Fruit fly (Drosophila melanogaster) whole organism, embryonic: ENCODE data around the gene APP-BP1.

Experiments
- B-H1 ChIP-seq: fragments of 200-800 bp; sonication (Bioruptor generic); IDR thresholded peaks from 3 replicates; pipeline ENCODE4 v1.3.6; 2022; ENCODE audit warnings: missing biosample characterization, missing genetic modification characterization
- CG10366 ChIP-seq: fragments of 200-800 bp; sonication (Bioruptor generic); IDR thresholded peaks from 2 replicates; pipeline ENCODE4 v1.3.6; 2022; ENCODE audit warnings: missing biosample characterization, missing genetic modification characterization
- CG11247 ChIP-seq: fragments of 200-800 bp; sonication (Bioruptor generic); IDR thresholded peaks from 2 replicates; pipeline ENCODE4 v1.3.6; 2022; ENCODE audit warnings: missing biosample characterization, missing genetic modification characterization
- CG12104 ChIP-seq: fragments of 200-800 bp; sonication (Bioruptor generic); optimal IDR thresholded peaks from 3 replicates; lab custom pipeline; 2016; ENCODE audit warnings: missing biosample characterization, missing genetic modification characterization
- CG14667 ChIP-seq: fragments of 200-800 bp; sonication (Bioruptor generic); IDR thresholded peaks from 2 replicates; pipeline ENCODE4 v1.3.6; 2022; ENCODE audit warnings: missing biosample characterization, missing genetic modification characterization
- CG16813 ChIP-seq: fragments of 200-800 bp; sonication (Bioruptor generic); IDR thresholded peaks from 3 replicates; pipeline ENCODE4 v1.3.6; 2022; ENCODE audit warnings: missing biosample characterization, missing genetic modification characterization; ENCODE audit not compliant: partially characterized antibody
- CG17568 ChIP-seq: fragments of 200-800 bp; sonication (Bioruptor generic); optimal IDR thresholded peaks from 2 replicates; lab custom pipeline; 2018; ENCODE audit warnings: missing biosample characterization, mild to moderate bottlenecking, missing genetic modification characterization, moderate library complexity
- CG17612 ChIP-seq: fragments of 200-800 bp; sonication (Bioruptor generic); IDR thresholded peaks from 2 replicates; pipeline ENCODE4 v1.3.6; 2022; ENCODE audit warnings: missing biosample characterization, missing genetic modification characterization
- CG17802 ChIP-seq: fragments of 200-800 bp; sonication (Bioruptor generic); optimal IDR thresholded peaks from 2 replicates; lab custom pipeline; 2018; ENCODE audit warnings: missing biosample characterization, mild to moderate bottlenecking, missing genetic modification characterization, moderate library complexity
- CG17829 ChIP-seq: fragments of 200-800 bp; optimal IDR thresholded peaks from 2 replicates; lab custom pipeline; 2019; ENCODE audit warnings: missing biosample characterization, mild to moderate bottlenecking, missing genetic modification characterization, moderate library complexity
- CG2199 ChIP-seq: fragments of 200-800 bp; sonication (Bioruptor generic); IDR thresholded peaks from 3 replicates; pipeline ENCODE4 v1.3.6; 2022; ENCODE audit warnings: missing biosample characterization, missing genetic modification characterization
- CG3726 ChIP-seq: fragments of 200-800 bp; sonication (Bioruptor generic); IDR thresholded peaks from 3 replicates; pipeline ENCODE4, ENCODE4 v1.3.6; 2022; ENCODE audit warnings: missing biosample characterization, missing genetic modification characterization
- CG7839 ChIP-seq: fragments of 200-800 bp; sonication (Bioruptor generic); optimal IDR thresholded peaks from 3 replicates; lab custom pipeline; 2018; ENCODE audit warnings: missing biosample characterization, mild to moderate bottlenecking, missing genetic modification characterization, moderate library complexity
- CG9817 ChIP-seq: fragments of 200-800 bp; sonication (Bioruptor generic); optimal IDR thresholded peaks from 2 replicates; lab custom pipeline; 2018; ENCODE audit warnings: missing biosample characterization, mild to moderate bottlenecking, missing genetic modification characterization, moderate library complexity
- CTCF ChIP-seq: fragments of 200-800 bp; sonication (Bioruptor generic); optimal IDR thresholded peaks from 2 replicates; lab custom pipeline; 2017; ENCODE audit warnings: missing biosample characterization, mild to moderate bottlenecking, missing genetic modification characterization, moderate library complexity
- CkIIα-i1 ChIP-seq: fragments of 200-800 bp; sonication (Bioruptor generic); IDR thresholded peaks from 2 replicates; pipeline ENCODE4 v1.3.6; 2022; ENCODE audit warnings: missing biosample characterization, missing genetic modification characterization
- Dll ChIP-seq: fragments of 200-800 bp; sonication (Bioruptor generic); IDR thresholded peaks from 4 replicates; pipeline ENCODE4 v1.3.6; 2022; ENCODE audit warnings: missing biosample characterization, missing genetic modification characterization; ENCODE audit not compliant: partially characterized antibody
- E2f1 ChIP-seq: fragments of 200-800 bp; sonication (Bioruptor generic); IDR thresholded peaks from 2 replicates; pipeline ENCODE4 v1.3.6; 2022; ENCODE audit warnings: missing biosample characterization, missing genetic modification characterization
- GATAe ChIP-seq: fragments of 200-800 bp; sonication (Bioruptor generic); conservative IDR thresholded peaks from 2 replicates; pipeline ENCODE4 v1.3.6; 2022; ENCODE audit warnings: missing biosample characterization, missing genetic modification characterization
- Gug ChIP-seq: fragments of 200-800 bp; sonication (Bioruptor generic); IDR thresholded peaks from 4 replicates; pipeline ENCODE4 v1.3.6; 2022; ENCODE audit warnings: missing biosample characterization, missing genetic modification characterization
- Hr3 ChIP-seq: fragments of 200-800 bp; sonication (Bioruptor generic); optimal IDR thresholded peaks from 3 replicates; lab custom pipeline; 2016; ENCODE audit warnings: missing biosample characterization, missing genetic modification characterization
- MBD-R2 ChIP-seq: fragments of 200-800 bp; sonication (Bioruptor generic); IDR thresholded peaks from 2 replicates; pipeline ENCODE4 v1.3.6; 2022; ENCODE audit warnings: missing biosample characterization, missing genetic modification characterization
- MESR4 ChIP-seq: fragments of 200-800 bp; sonication (Bioruptor generic); optimal IDR thresholded peaks from 2 replicates; lab custom pipeline; 2018; ENCODE audit warnings: missing biosample characterization, mild to moderate bottlenecking, missing genetic modification characterization, moderate library complexity
- Mad ChIP-seq: fragments of 200-800 bp; sonication (Bioruptor generic); optimal IDR thresholded peaks from 2 replicates; lab custom pipeline; 2016; ENCODE audit warnings: missing biosample characterization, missing genetic modification characterization
- Mes4 ChIP-seq: fragments of 200-800 bp; sonication (Bioruptor generic); optimal IDR thresholded peaks from 2 replicates; lab custom pipeline; 2016; ENCODE audit warnings: missing biosample characterization, missing genetic modification characterization
- Rfx ChIP-seq: fragments of 200-800 bp; sonication (Bioruptor generic); IDR thresholded peaks from 2 replicates; pipeline ENCODE4 v1.3.6; 2022; ENCODE audit warnings: missing biosample characterization, missing genetic modification characterization
- Six4 ChIP-seq: fragments of 200-800 bp; sonication (Bioruptor generic); optimal IDR thresholded peaks from 2 replicates; lab custom pipeline; 2016; ENCODE audit warnings: missing biosample characterization, missing genetic modification characterization
- Sry-δ ChIP-seq: fragments of 200-800 bp; sonication (Bioruptor generic); optimal IDR thresholded peaks from 2 replicates; lab custom pipeline; 2016; ENCODE audit warnings: missing biosample characterization, missing genetic modification characterization
- Trl ChIP-seq, 3 experiments: fragments of >200 bp in 2 of 3; fragments of 200-800 bp in 1 of 3; sonication (Bioruptor generic) in 1 of 3; optimal IDR thresholded peaks; 2 replicates in 1 of 3; 3 replicates in 2 of 3; lab custom pipeline; 2016 to 2017; ENCODE audit warnings: missing biosample characterization in 1 of 3, missing genetic modification characterization in 1 of 3
- Usf ChIP-seq: fragments of 200-800 bp; sonication (Bioruptor generic); optimal IDR thresholded peaks from 2 replicates; lab custom pipeline; 2017; ENCODE audit warnings: missing genotype, missing biosample characterization, missing genetic modification characterization
- bbx ChIP-seq: fragments of 200-800 bp; sonication (Bioruptor generic); IDR thresholded peaks from 2 replicates; pipeline ENCODE4 v1.3.6; 2022; ENCODE audit warnings: missing biosample characterization, missing genetic modification characterization; ENCODE audit not compliant: partially characterized antibody
- chinmo ChIP-seq: fragments of 200-800 bp; sonication (Bioruptor generic); IDR thresholded peaks from 4 replicates; pipeline ENCODE4 v1.3.6; 2022; ENCODE audit warnings: missing biosample characterization, missing genetic modification characterization; ENCODE audit not compliant: partially characterized antibody
- cwo ChIP-seq: fragments of 200-800 bp; sonication (Bioruptor generic); optimal IDR thresholded peaks from 3 replicates; lab custom pipeline; 2017; ENCODE audit warnings: missing biosample characterization, missing genetic modification characterization, mild to moderate bottlenecking, moderate library complexity, missing genetic modification reagents
- dpn ChIP-seq, 2 experiments: fragments of 200-800 bp; sonication (Bioruptor generic); optimal IDR thresholded peaks; 3 replicates each; lab custom pipeline; 2016; ENCODE audit warnings: missing biosample characterization in 2 of 2, missing genetic modification characterization in 2 of 2
- ham ChIP-seq: fragments of 200-800 bp; sonication (Bioruptor generic); IDR thresholded peaks from 2 replicates; pipeline ENCODE4 v1.3.6; 2022; ENCODE audit warnings: missing biosample characterization, missing genetic modification characterization
- jigr1 ChIP-seq: fragments of 200-800 bp; sonication (Bioruptor generic); IDR thresholded peaks from 3 replicates; pipeline ENCODE4 v1.3.6; 2022; ENCODE audit warnings: missing biosample characterization, missing genetic modification characterization
- kah ChIP-seq: fragments of 200-800 bp; sonication (Bioruptor generic); optimal IDR thresholded peaks from 2 replicates; lab custom pipeline; 2018; ENCODE audit warnings: missing biosample characterization, mild to moderate bottlenecking, missing genetic modification characterization
- onecut ChIP-seq: fragments of 200-800 bp; sonication (Bioruptor generic); IDR thresholded peaks from 2 replicates; pipeline ENCODE4 v1.3.6; 2022; ENCODE audit warnings: missing biosample characterization, missing genetic modification characterization
- org-1 ChIP-seq: fragments of 200-800 bp; sonication (Bioruptor generic); optimal IDR thresholded peaks from 2 replicates; lab custom pipeline; 2017; ENCODE audit warnings: missing biosample characterization, missing genetic modification characterization
- p53 ChIP-seq: fragments of 200-800 bp; sonication (Bioruptor generic); optimal IDR thresholded peaks from 2 replicates; lab custom pipeline; 2016; ENCODE audit warnings: missing biosample characterization, missing genetic modification characterization
- peb ChIP-seq: fragments of 200-800 bp; sonication (Bioruptor generic); IDR thresholded peaks from 2 replicates; pipeline ENCODE4 v1.3.6; 2022; ENCODE audit warnings: missing biosample characterization, missing genetic modification characterization
- pita ChIP-seq: fragments of 200-800 bp; sonication (Bioruptor generic); optimal IDR thresholded peaks from 2 replicates; lab custom pipeline; 2017; ENCODE audit warnings: missing biosample characterization, mild to moderate bottlenecking, missing genetic modification characterization
- row ChIP-seq: fragments of 200-800 bp; sonication (Bioruptor generic); IDR thresholded peaks from 3 replicates; pipeline ENCODE4 v1.3.6; 2022; ENCODE audit warnings: missing biosample characterization, missing genetic modification characterization
- sob ChIP-seq: fragments of 200-800 bp; sonication (Bioruptor generic); IDR thresholded peaks from 2 replicates; pipeline ENCODE4 v1.3.6; 2022; ENCODE audit warnings: missing biosample characterization, missing genetic modification characterization
- sug ChIP-seq: fragments of 200-800 bp; optimal IDR thresholded peaks from 2 replicates; lab custom pipeline; 2019; ENCODE audit warnings: missing biosample characterization, mild to moderate bottlenecking, missing genetic modification characterization, moderate library complexity
- tx ChIP-seq: fragments of 200-800 bp; sonication (Bioruptor generic); optimal IDR thresholded peaks from 2 replicates; lab custom pipeline; 2016; ENCODE audit warnings: missing biosample characterization, missing genetic modification characterization
- vfl ChIP-seq: fragments of 200-800 bp; sonication (Bioruptor generic); optimal IDR thresholded peaks from 2 replicates; lab custom pipeline; 2016; ENCODE audit warnings: missing biosample characterization, missing genetic modification characterization
- wdn ChIP-seq: fragments of 200-800 bp; sonication (Bioruptor generic); IDR thresholded peaks from 2 replicates; pipeline ENCODE4 v1.3.6; 2022; ENCODE audit warnings: missing biosample characterization, missing genetic modification characterization
- zf30C ChIP-seq: fragments of 200-800 bp; sonication (Bioruptor generic); optimal IDR thresholded peaks from 3 replicates; lab custom pipeline; 2018; ENCODE audit warnings: missing biosample characterization, mild to moderate bottlenecking, missing genetic modification characterization

The APP-BP1 gene

dm6 chr3L:11119396-11119900 lies 21.2 kb downstream of the APP-BP1 start (continued):
- TF ChIP-seq CG10366 (GFP tag; lab: Robert Waterston, UW) (peak; percentile 43; the same call in 1 of the 2 replicates), CG12104 (no peak), sob (GFP tag; lab: Robert Waterston, UW) (no peak), CG11247 (GFP tag; lab: Robert Waterston, UW) (0 out of 2 replicates have a peak, but pooled peaks have one; percentile 17), CG3726 (GFP tag; lab: Robert Waterston, UW) (no peak), bbx (GFP tag; lab: Robert Waterston, UW) (peak; percentile 49), CG7839 (tag; lab: Kevin White, UChicago) (no peak), Hr3 (GFP tag; lab: Kevin White, UChicago) (no peak), E2f1 (GFP tag; lab: Robert Waterston, UW) (no peak), CG14667 (GFP tag; lab: Robert Waterston, UW) (no peak), zf30C (GFP tag; lab: Kevin White, UChicago) (peak; percentile 15), CG17829 (tag; lab: Kevin White, UChicago) (no peak), CG9817 (peak; percentile 27), cwo (GFP tag; lab: Kevin White, UChicago) (no peak), Rfx (GFP tag; lab: Robert Waterston, UW) (peak; percentile 63), Gug (peak; percentile 40; the same call in 1 of the 4 replicates), wdn (GFP tag; lab: Robert Waterston, UW) (0 out of 2 replicates have a peak, but pooled peaks have one; percentile 14), jigr1 (GFP tag; lab: Robert Waterston, UW) (no peak), CG2199 (peak; percentile 57; the same call in 1 of the 3 replicates), row (GFP tag; lab: Robert Waterston, UW) (peak; percentile 44), tx (GFP tag; lab: Kevin White, UChicago) (no peak), peb (no peak), Dll (GFP tag; lab: Robert Waterston, UW) (no peak), Usf (GFP tag; lab: Kevin White, UChicago) (no peak), MBD-R2 (GFP tag; lab: Robert Waterston, UW) (0 out of 2 replicates have a peak, but pooled peaks have one; percentile 13), MESR4 (no peak), ham (no peak), CG17568 (GFP tag; lab: Kevin White, UChicago) (peak; percentile 61), sug (tag; lab: Kevin White, UChicago) (peak; percentile 83), CG17612 (peak; percentile 42; the same call in 1 of the 2 replicates), vfl (GFP tag; lab: Kevin White, UChicago) (no peak), Trl (optimal IDR thresholded peaks at IDR 0.05; lab: Kevin White, UChicago) (peak in 1 of 2 experiments; percentile 5), Trl (GFP tag; optimal IDR thresholded peaks at IDR 0.05; lab: Kevin White, UChicago) (peak; percentile 10), Mad (GFP tag; lab: Kevin White, UChicago) (no peak), p53 (peak; percentile 93), CkIIα-i1 (no peak), Sry-δ (GFP tag; lab: Kevin White, UChicago) (no peak), chinmo (GFP tag; lab: Robert Waterston, UW) (peak; percentile 82; the same call in 2 of the 4 replicates), kah (GFP tag; lab: Kevin White, UChicago) (no peak), GATAe (no peak), Six4 (no peak), pita (GFP tag; lab: Kevin White, UChicago) (no peak), onecut (peak; percentile 54), org-1 (GFP tag; lab: Kevin White, UChicago) (no peak), Mes4 (GFP tag; lab: Kevin White, UChicago) (no peak), CTCF (GFP tag; lab: Kevin White, UChicago) (no peak), B-H1 (no peak), CG17802 (tag; lab: Kevin White, UChicago) (no peak), CG16813 (0 out of 3 replicates have a peak, but pooled peaks have one; percentile 13), dpn (GFP tag; optimal IDR thresholded peaks at IDR 0.05; lab: Kevin White, UChicago) (peak in 1 of 2 experiments; percentile 3)
